Fruit fly (Drosophila melanogaster) ovary, adult (tissue): ENCODE measurements around the gene CG11360.

Experiments
- CG17801 ChIP-seq: fragments of 200-800 bp; optimal IDR thresholded peaks from 2 replicates; lab custom pipeline; 2019; ENCODE audit warnings: missing biosample characterization, mild to moderate bottlenecking, missing genetic modification characterization, moderate library complexity; ENCODE audit not compliant: partially characterized antibody

CG11360 gene

DNA sequence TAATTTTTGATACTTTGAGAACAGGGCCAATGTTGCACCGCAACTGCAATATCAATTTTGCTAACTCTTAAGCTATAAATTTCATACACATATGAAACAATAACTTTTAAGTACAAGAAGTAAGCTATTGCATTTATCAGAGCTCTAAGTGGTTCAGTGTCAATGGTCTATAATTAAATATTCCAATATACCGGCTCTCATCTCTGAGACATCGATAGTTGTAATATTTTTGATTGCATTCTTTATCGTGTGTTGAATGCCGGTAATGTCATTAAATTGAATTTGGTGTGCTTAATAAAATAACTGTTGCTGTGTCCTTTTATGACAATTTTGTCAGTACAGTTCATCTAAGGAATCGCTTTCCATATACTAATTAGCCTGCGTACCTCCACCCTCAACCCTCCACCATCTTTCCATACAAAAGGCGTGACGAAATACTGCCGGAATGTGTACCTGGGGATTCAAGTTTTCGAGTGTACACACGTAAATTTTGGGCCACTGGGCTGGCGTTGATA lies at the start of gene CG11360:
TSS of gene CG11360 (plus strand) at position 238 of the 515 bp plus-strand sequence.
- no peak for TF ChIP-seq CG17801 (GFP tag; lab: Kevin White, UChicago)

DNA sequence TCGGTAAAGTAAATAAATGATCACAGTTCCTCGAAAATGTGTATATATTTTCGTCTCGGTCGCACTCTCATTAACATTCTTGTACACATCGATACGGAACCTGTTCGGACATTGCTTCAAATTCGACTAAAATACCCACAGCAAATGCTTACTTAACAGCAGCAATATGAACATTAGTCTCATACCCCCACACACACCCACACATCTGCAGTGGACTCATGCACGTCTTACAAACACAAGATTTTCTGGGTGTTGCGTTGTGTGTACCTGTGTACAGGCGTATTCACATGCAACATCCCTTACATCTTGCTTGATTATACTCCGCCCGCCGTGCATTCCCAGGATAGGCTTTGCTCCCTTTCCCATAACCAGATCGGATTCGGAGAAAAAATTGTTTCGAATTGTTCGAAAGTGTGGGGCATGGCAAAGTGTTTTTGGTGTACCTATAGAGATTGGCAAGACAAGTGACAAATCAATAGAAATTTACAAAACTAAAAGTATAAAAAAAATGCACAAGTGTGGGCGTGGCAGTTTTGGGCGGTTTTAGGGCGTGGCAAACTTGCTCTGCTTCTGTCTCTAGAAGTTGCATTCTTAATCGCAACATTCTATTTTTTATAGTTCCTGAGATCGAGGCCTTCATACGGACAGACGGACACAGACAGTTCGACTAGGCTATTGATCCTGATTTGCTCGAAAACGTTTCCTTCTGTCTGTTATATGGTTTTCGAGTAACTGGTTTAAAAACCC lies 44.9 kb upstream of the CG11360 start, which contains the start of gene mav:
TSS of gene mav (minus strand) at position 134 of the 747 bp plus-strand sequence.
- no peak for TF ChIP-seq CG17801 (GFP tag; lab: Kevin White, UChicago)

DNA sequence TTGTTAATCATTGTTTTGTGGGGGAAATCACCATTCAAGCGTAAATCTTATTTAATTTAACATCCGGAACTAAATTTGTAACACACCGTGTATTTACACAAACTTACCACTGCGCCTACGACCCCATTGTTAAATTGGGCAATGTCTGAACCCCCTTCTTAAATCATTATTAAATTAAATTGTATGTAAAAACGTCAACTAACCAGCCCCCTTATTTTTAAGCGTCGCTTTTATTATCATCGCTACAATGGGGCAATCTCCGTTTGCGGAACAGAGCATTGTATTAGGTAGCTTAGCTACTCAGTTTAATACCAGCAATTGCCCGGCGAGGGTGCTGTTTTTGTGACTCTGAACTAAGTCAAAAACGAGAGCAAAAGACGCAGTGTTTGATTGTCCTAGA lies 41.6 kb upstream of the CG11360 start, which contains the start of gene Gat:
TSS of gene Gat (plus strand) at position 301 of the 400 bp plus-strand sequence.
- TF ChIP-seq CG17801 (GFP tag; lab: Kevin White, UChicago), result no peak

DNA sequence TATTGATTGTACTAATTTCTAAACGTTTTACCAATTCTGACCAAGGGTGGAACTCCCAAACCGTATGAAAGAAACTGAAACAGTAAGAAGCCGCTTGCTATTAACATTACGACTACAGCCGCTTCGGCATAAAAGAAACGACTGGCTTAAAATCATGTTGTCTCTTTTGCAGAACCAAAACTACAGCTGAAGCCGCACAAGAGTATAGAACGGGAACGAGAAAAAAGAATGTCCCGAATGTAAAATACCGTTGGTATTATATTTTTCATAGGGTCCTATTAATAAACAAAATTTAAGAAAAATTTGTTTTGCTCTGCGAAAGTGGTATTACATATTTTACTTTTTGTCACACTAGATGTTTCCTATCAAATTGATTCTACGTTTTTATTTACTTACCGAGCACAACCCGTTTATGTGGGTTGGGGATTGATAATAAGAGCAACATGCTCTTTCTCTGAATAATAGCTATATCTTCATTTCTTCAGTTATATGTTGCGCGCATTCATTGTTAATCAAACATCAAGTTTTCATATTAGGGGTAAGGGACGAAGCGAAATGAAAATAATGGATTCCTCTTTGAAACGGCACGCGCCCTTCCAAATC lies 24.4 kb upstream of the CG11360 start, which contains the start of gene Ekar:
TSS of gene Ekar (minus strand) at position 143 of the 603 bp plus-strand sequence.
- TF ChIP-seq CG17801 (GFP tag; lab: Kevin White, UChicago), result no peak

DNA sequence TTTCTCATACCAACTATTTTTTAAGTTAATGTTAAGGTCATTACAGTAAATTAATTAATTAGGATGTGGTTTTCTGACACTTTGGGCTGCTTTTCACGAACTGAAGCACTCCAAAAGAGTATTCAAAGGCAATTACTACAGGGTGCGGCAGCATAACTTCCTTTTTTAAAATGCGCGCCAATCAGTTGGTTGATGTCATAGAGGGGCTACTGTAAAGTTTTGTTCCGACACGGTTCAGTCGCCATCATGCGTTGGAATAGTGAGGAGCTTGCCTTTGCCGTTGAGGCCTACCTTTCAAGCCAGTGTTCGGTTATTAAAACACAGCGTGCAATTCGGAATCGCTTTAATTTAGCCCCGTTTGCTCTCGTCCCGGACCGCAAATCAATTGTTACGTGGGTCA lies 23.6 kb upstream of the CG11360 start:
- no peak for TF ChIP-seq CG17801 (GFP tag; lab: Kevin White, UChicago)

DNA sequence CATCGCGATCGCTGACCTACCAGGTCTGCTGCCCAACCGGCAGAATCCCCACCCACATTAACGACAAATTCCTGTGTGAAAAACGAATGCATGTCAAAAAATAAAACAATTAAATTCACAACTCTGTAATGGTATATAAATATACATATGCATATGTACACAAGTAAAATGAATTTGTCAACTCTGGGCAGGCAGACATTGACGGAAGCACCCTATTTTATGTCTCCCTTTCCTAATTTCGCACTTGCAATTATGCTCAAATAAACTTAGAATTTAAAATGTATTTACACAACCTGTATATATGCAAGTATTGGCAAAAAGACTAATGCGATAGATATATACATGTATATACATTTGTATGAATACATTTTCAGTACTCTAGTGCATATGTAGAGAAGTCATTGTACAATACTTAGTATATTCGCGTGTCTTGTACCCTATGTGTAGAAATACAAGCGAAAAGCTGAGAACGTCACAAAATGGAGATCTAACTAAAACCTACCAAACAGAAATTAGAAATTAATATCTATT lies 11.8 kb upstream of the CG11360 start:
- no peak for TF ChIP-seq CG17801 (GFP tag; lab: Kevin White, UChicago)

DNA sequence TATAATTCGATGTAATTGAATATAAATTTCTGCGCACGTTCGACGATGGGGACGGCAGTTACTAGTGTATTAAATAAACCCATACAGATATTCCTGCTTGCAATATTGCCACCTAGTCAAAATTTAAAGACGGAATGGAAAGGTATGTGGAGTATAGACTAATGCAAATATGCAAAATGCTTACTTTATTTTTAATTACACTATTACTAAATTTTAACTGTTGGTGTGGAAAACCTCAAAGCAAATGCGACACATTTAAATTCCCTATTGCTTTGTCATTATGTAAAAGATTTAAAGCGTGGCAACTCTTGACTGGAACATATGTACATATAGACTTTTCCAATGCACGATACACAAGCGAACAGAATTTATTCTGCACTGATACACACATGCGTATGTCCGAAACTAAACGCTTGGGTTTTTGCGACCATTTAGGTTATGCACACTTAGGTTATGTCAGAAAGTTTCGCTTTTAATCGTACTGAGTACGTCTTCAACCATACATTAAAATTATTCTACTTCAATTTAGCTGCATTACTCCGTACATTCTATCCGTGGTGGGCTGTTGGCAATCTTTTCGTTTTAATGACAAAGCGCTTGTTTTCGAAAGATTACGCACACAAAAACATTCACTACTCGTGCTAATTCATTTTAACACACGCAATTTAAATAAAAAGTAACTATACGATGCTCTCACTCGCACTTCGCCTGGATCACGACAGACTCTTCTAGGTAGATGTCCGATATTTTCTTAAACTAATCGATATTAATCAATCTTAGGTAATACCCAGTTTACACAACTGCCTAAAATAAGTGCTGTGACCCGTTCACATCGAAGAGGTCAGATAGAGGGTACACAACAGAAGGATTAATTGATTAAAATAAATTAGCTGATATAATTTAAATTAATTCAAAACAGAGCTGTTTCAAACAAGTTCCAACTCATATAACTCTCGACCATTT lies 10.8 kb upstream of the CG11360 start, which contains the start of gene gw:
TSS of gene gw (minus strand) at position 725 of the 963 bp plus-strand sequence.
- peak; percentile 65 for TF ChIP-seq CG17801 (GFP tag; lab: Kevin White, UChicago)

DNA sequence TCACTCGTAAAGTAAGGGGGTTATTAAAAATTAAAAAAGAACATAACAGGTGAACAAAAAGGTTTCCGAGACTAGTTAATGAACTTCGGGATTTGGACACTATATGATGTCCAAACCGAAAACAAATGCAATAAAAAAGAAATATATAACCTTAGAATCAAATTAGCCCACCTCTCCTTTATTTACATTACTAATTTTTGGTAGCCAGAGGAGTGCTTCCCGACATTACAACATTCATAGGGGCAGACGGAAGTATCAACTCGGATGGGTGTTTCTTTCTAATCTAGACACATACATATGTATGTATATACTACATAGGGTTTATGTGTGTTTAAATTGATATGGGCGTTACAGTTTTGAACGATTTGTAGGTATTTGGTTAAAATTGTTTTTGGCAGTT lies 8.8 kb upstream of the CG11360 start:
- no peak for TF ChIP-seq CG17801 (GFP tag; lab: Kevin White, UChicago)

DNA sequence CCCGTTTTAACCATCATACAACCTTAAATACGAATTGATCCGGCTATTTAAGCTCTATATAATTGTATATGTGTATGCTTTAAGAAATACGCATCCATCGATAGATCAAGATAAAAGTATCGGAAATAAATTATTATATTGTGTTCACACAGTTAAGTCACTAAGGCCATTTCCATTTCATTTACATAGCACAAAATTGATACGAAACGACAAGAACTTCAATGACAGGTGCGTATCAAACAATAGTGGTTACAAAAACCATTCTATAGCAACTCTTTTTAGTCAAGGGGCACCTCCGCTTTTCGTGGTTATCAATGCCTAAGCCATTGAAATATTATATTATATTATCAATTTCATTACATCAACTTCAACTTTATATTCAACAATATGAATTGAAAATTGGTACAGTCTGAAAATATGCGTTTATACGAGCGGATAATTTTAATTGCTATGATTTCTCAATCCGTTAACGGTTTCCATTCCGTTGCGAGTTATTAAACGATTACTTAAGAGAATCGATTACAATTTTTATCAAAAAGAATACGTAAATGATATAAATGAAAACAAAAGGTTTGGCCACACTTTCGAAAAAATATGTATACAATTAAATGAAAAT lies 7.8 kb upstream of the CG11360 start, which contains the start of the genes CG46466 and Slip1:
TSS of gene CG46466 (minus strand) at position 70 of the 616 bp plus-strand sequence.
TSS of gene Slip1 (plus strand) at position 567 of the 616 bp plus-strand sequence.
- TF ChIP-seq CG17801 (GFP tag; lab: Kevin White, UChicago), result no peak

DNA sequence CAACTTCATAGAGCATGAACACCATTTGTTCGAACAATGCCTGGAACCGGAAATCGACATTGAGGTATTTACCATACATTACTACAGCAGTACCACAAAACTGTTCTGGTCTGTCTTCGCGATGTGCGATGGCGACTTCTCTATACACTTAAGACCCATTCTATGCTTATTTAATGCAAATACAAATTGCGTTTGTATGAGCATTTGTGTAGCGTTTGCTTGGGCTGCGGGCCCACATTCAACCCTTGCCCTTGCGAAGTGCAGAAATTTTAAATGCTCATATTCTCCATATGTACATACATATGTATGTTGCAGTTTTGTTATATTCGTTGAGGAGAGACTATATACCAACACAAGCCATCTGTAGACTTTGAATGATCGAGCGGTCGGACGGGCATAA lies 6.7 kb upstream of the CG11360 start:
- TF ChIP-seq CG17801 (GFP tag; lab: Kevin White, UChicago), result no peak

DNA sequence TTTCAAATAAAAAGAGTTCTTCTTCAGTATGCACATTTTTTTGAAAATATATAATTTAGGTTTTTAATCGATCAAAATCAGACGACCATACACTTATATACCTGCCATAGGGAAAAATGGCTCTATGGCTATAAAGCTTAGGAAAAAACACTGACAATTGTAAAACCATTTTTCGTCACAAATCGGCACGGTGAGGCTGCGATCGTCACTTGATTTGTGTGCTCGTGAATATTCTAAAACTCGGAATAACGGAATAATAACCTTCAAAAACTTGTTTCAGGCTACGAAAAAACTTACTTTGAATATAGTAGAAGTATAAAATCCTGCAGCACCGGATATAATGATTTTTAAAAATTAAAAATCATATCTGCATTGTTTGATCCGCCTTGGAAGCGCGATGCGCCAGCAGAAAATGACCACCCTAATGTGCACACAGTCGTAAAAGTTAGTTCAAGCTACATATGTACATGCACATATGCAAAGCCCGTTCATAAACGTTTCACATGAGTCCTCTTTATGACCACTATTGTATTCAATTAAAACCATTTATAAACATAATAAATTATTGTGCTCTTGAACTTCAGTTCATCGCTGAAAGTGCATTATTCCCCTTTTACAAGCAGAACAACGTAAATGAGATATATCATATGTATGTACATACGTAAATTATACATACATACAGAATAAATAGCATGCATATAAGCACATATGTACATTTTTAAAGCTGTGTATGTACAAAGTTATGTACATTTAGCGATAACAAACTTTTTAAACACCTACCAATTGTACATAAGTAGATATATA lies 24.2 kb downstream of the CG11360 start:
- peak; percentile 52 for TF ChIP-seq CG17801 (GFP tag; lab: Kevin White, UChicago)

DNA sequence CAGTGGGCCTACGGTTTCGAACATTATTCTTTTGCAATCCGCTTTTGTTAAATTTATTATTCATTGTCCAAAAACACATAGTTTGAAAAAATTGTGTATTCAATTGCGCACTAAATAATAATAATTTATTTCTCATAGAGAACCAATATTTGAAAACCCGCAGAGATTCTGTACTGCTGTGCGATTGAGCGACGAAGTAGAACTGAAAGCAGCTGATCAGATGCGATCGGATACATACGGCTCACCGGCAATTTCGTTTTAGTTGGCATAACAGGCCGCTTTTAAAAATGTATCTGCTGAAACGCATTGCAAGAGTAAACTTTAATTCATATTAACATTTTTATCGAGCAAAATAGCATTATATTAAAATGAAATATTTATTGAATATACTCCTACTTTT lies 24.9 kb downstream of the CG11360 start, which contains the start of gene myo:
TSS of gene myo (minus strand) at position 211 of the 400 bp plus-strand sequence.
- peak; percentile 67 for TF ChIP-seq CG17801 (GFP tag; lab: Kevin White, UChicago)

DNA sequence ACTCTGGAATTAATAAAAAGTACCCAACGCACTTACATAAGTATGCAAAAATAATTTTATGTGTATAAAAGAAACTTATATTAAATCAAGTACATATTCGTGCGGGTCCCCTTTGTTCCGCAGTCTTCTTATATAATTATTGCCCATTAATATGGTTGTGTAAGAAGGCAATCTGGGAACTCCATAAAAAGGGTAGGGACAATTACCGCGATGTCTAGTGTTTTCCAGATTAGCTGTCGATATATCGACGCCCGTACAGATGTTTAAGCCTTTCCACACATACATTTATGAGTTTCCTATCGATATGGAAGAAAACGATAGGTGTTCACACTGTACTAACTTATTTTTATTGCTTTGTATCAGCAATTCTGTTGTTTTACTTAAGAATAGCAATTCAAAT lies 25.7 kb downstream of the CG11360 start:
- no peak for TF ChIP-seq CG17801 (GFP tag; lab: Kevin White, UChicago)
